Worm (Caenorhabditis elegans) whole organism, L4/young adult: ENCODE results near the gene nol-6.

ENCODE experiments used
- W03F9.2 ChIP-seq: fragments of 150-350 bp; optimal IDR thresholded peaks from 2 replicates; lab custom pipeline; 2014; ENCODE audit warnings: missing biosample characterization, missing genetic modification characterization
- dao-5 ChIP-seq: sonication (generic microtip); optimal IDR thresholded peaks from 2 replicates; lab custom pipeline; 2016; ENCODE audit warnings: missing genotype, missing genetic modification characterization, moderate library complexity, missing compliant biosample characterization
- him-1 ChIP-seq: sonication (generic microtip); optimal IDR thresholded peaks from 2 replicates; lab custom pipeline; 2016; ENCODE audit warnings: missing genotype, missing genetic modification reagents, missing genetic modification characterization, missing compliant biosample characterization

DNA sequence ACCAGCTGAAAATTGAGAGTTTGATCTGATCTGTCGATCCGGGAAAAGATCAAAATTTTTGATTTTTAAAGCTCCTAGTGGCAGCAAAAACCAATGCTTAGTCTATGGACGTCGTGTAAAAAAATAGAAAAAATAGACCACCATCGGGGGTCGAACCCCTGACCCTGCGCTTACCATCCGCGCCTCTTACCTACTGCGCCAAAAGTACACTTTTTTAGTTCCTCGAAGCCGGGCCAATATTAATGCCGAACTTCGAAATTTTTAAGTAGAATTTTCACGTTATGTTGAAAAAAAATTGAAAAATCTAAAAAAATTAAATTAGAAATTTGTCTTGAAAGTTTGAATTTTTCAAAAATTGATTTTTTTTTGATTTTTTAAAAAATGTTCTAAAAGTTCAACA lies 40.7 kb upstream of the nol-6 start:
- TF ChIP-seq him-1 (tag; lab: Kevin White, UChicago) (no peak), dao-5 (tag; lab: Kevin White, UChicago) (no peak), W03F9.2 (tag; lab: Kevin White, UChicago) (no peak)
